Fruit fly (Drosophila melanogaster): Measurements from ENCODE around the gene Cyp4ae1.

Gene Cyp4ae1

dm6 chrX:2149478-2149877 lies 29.3 kb upstream of the Cyp4ae1 start, which contains the start of gene bcn92 (continued):
- TF ChIP-seq ftz-f1 (GFP tag; optimal IDR thresholded peaks at IDR 0.05) (peak; percentile 48), CG8290 (GFP tag; optimal IDR thresholded peaks at IDR 0.05) (peak; percentile 37), CG8290 (tag; optimal IDR thresholded peaks at IDR 0.05) (peak in 1 of 2 experiments; percentile 56), Neu2 (GFP tag; optimal IDR thresholded peaks at IDR 0.05; ENCODE audit: borderline replicate concordance) (no peak), fd3F (GFP tag; optimal IDR thresholded peaks at IDR 0.05) (no peak), CG10321 (GFP tag; IDR thresholded peaks at IDR 0.05) (no peak), amos (GFP tag; IDR thresholded peaks at IDR 0.05; ENCODE audit: partially characterized antibody) (peak; percentile 97), HLH3B (GFP tag; IDR thresholded peaks at IDR 0.05) (peak; percentile 20; the same call in 1 of the 2 replicates), Ada2b (GFP tag; IDR thresholded peaks at IDR 0.05) (peak; percentile 40; the same call in 1 of the 2 replicates), wdn (GFP tag; IDR thresholded peaks at IDR 0.05) (no peak), CG9932 (GFP tag; IDR thresholded peaks at IDR 0.05) (peak; percentile 84), dm (GFP tag; optimal IDR thresholded peaks at IDR 0.05) (peak; percentile 64), CG14860 (GFP tag; IDR thresholded peaks at IDR 0.05; ENCODE audit: partially characterized antibody) (peak; percentile 92), Awh (GFP tag; IDR thresholded peaks at IDR 0.05) (no peak), C15 (GFP tag; IDR thresholded peaks at IDR 0.05) (no peak), CG7786 (GFP tag; optimal IDR thresholded peaks at IDR 0.05) (peak; percentile 33), CG9797 (GFP tag; optimal IDR thresholded peaks at IDR 0.05) (peak; percentile 80), CG9609 (GFP tag; optimal IDR thresholded peaks at IDR 0.05) (no peak), PHDP (tag; optimal IDR thresholded peaks at IDR 0.05) (peak; percentile 34), Max (GFP tag; optimal IDR thresholded peaks at IDR 0.05) (peak; percentile 33), bbx (GFP tag; IDR thresholded peaks at IDR 0.05; ENCODE audit: partially characterized antibody) (peak; percentile 97), jigr1 (GFP tag; IDR thresholded peaks at IDR 0.05) (no peak), CG2712 (tag; optimal IDR thresholded peaks at IDR 0.05) (peak; percentile 43), CG8359 (GFP tag; optimal IDR thresholded peaks at IDR 0.05; ENCODE audit: borderline replicate concordance) (no peak), Ets65A (GFP tag) (peak; percentile 64), Vsx1 (GFP tag; optimal IDR thresholded peaks at IDR 0.05) (no peak), CG8478 (optimal IDR thresholded peaks at IDR 0.05) (no peak), az2 (GFP tag; optimal IDR thresholded peaks at IDR 0.05) (peak; percentile 32), CG12219 (GFP tag; optimal IDR thresholded peaks at IDR 0.05) (no peak), nerfin-2 (GFP tag; IDR thresholded peaks at IDR 0.05; ENCODE audit: partially characterized antibody) (peak; percentile 73), vfl (GFP tag; optimal IDR thresholded peaks at IDR 0.05) (peak; percentile 33), CG17385 (GFP tag; optimal IDR thresholded peaks at IDR 0.05) (peak; percentile 6), CG10431 (GFP tag; optimal IDR thresholded peaks at IDR 0.05) (peak; percentile 83), YL-1 (GFP tag; optimal IDR thresholded peaks at IDR 0.05) (peak; percentile 23), CG4328 (GFP tag; optimal IDR thresholded peaks at IDR 0.05) (no peak), gro (GFP tag; optimal IDR thresholded peaks at IDR 0.05) (peak; percentile 59), CG16779 (GFP tag; IDR thresholded peaks at IDR 0.05) (no peak), CG16815 (GFP tag; optimal IDR thresholded peaks at IDR 0.05) (no peak), sim (GFP tag; IDR thresholded peaks at IDR 0.05) (no peak), lilli (GFP tag; optimal IDR thresholded peaks at IDR 0.05) (peak; percentile 57), CG2199 (GFP tag; IDR thresholded peaks at IDR 0.05) (no peak), CG12071 (GFP tag; optimal IDR thresholded peaks at IDR 0.05) (no peak), MTF-1 (GFP tag; optimal IDR thresholded peaks at IDR 0.05; ENCODE audit: borderline replicate concordance) (no peak), sd (tag; optimal IDR thresholded peaks at IDR 0.05) (peak; percentile 37), Rx (GFP tag; IDR thresholded peaks at IDR 0.05) (no peak), Six4 (GFP tag; optimal IDR thresholded peaks at IDR 0.05) (peak; percentile 21), sens (GFP tag) (peak; percentile 84), sug (tag; optimal IDR thresholded peaks at IDR 0.05) (peak; percentile 48), br (optimal IDR thresholded peaks at IDR 0.05) (no peak), Kr (GFP tag; optimal IDR thresholded peaks at IDR 0.05) (no peak), fd96Cb (tag; optimal IDR thresholded peaks at IDR 0.05) (no peak), Meics (GFP tag; optimal IDR thresholded peaks at IDR 0.05) (peak; percentile 37), phol (tag; optimal IDR thresholded peaks at IDR 0.05) (peak; percentile 5)
